Fruit fly (Drosophila melanogaster) whole organism, pupa: ENCODE data around the gene hec.

Experiments
- CG10348 ChIP-seq: fragments of 200-800 bp; sonication (Bioruptor generic); IDR thresholded peaks from 2 replicates; pipeline ENCODE4 v1.3.6; 2022; ENCODE audit warnings: missing biosample characterization, missing genetic modification characterization
- CG12605 ChIP-seq: fragments of 200-800 bp; sonication (Bioruptor generic); IDR thresholded peaks from 2 replicates; pipeline ENCODE4 v1.3.6; 2022; ENCODE audit warnings: missing biosample characterization, missing genetic modification characterization
- CG13204 ChIP-seq: fragments of 200-800 bp; sonication (Bioruptor generic); optimal IDR thresholded peaks from 2 replicates; lab custom pipeline; 2018; ENCODE audit warnings: missing biosample characterization, mild to moderate bottlenecking, missing genetic modification characterization, moderate library complexity
- CG14655 ChIP-seq: fragments of 200-800 bp; sonication (Bioruptor generic); optimal IDR thresholded peaks from 3 replicates; lab custom pipeline; 2017; ENCODE audit warnings: mild to moderate bottlenecking, missing biosample characterization, missing genetic modification reagents, missing genetic modification characterization
- CG15710 ChIP-seq: fragments of 200-800 bp; sonication (Bioruptor generic); optimal IDR thresholded peaks from 2 replicates; lab custom pipeline; 2018; ENCODE audit warnings: missing biosample characterization, mild to moderate bottlenecking, missing genetic modification characterization, moderate library complexity
- CG17806 ChIP-seq: fragments of 200-800 bp; sonication (Bioruptor generic); optimal IDR thresholded peaks from 2 replicates; lab custom pipeline; 2018; ENCODE audit warnings: missing biosample characterization, mild to moderate bottlenecking, missing genetic modification characterization, moderate library complexity
- CG32121 ChIP-seq: fragments of 200-800 bp; sonication (Bioruptor generic); IDR thresholded peaks from 2 replicates; pipeline ENCODE4 v1.3.6; 2022; ENCODE audit warnings: missing biosample characterization, missing genetic modification characterization
- CG34367 ChIP-seq: fragments of 200-800 bp; sonication (Bioruptor generic); optimal IDR thresholded peaks from 2 replicates; lab custom pipeline; 2018; ENCODE audit warnings: missing biosample characterization, mild to moderate bottlenecking, missing genetic modification characterization
- CG4496 ChIP-seq: fragments of 200-800 bp; sonication (Bioruptor generic); IDR thresholded peaks from 3 replicates; pipeline ENCODE4 v1.3.6; 2022; ENCODE audit warnings: missing biosample characterization, missing genetic modification characterization
- CG8159 ChIP-seq: fragments of 200-800 bp; sonication (Bioruptor generic); optimal IDR thresholded peaks from 3 replicates; lab custom pipeline; 2018; ENCODE audit warnings: missing biosample characterization, mild to moderate bottlenecking, missing genetic modification characterization, moderate library complexity
- CG8301 ChIP-seq: fragments of 200-800 bp; sonication (Bioruptor generic); optimal IDR thresholded peaks from 2 replicates; lab custom pipeline; 2018; ENCODE audit warnings: missing biosample characterization, mild to moderate bottlenecking, missing genetic modification characterization
- CG9948 ChIP-seq: fragments of 200-800 bp; sonication (Bioruptor generic); optimal IDR thresholded peaks from 2 replicates; lab custom pipeline; 2018; ENCODE audit warnings: missing biosample characterization, mild to moderate bottlenecking, missing genetic modification characterization, moderate library complexity
- D1 ChIP-seq: fragments of 200-800 bp; sonication (Bioruptor generic); optimal IDR thresholded peaks from 2 replicates; lab custom pipeline; 2018; ENCODE audit warnings: missing biosample characterization, mild to moderate bottlenecking, missing genetic modification characterization, moderate library complexity
- EcR ChIP-seq: fragments of 200-800 bp; sonication (Bioruptor generic); optimal IDR thresholded peaks from 3 replicates; lab custom pipeline; 2019; ENCODE audit warnings: missing biosample characterization, missing genetic modification characterization, mild to moderate bottlenecking, moderate library complexity, missing genetic modification reagents
- Ets98B ChIP-seq: fragments of 200-800 bp; sonication (Bioruptor generic); IDR thresholded peaks from 2 replicates; pipeline ENCODE4 v1.3.6; 2022; ENCODE audit warnings: missing biosample characterization, missing genetic modification characterization
- Pif1A ChIP-seq: fragments of 200-800 bp; sonication (Bioruptor generic); optimal IDR thresholded peaks from 3 replicates; lab custom pipeline; 2016; ENCODE audit warnings: missing biosample characterization, missing genetic modification characterization
- Pif1B ChIP-seq: fragments of 200-800 bp; sonication (Bioruptor generic); optimal IDR thresholded peaks from 3 replicates; lab custom pipeline; 2016; ENCODE audit warnings: missing biosample characterization, missing genetic modification characterization
- Snoo ChIP-seq: fragments of 200-800 bp; sonication (Bioruptor generic); optimal IDR thresholded peaks from 3 replicates; lab custom pipeline; 2017; ENCODE audit warnings: missing biosample characterization, mild to moderate bottlenecking, missing genetic modification characterization, inconsistent platforms
- fd96Ca ChIP-seq: fragments of 200-800 bp; sonication (Bioruptor generic); IDR thresholded peaks from 3 replicates; pipeline ENCODE4 v1.3.6; 2022; ENCODE audit warnings: missing biosample characterization, missing genetic modification characterization
- gl ChIP-seq: fragments of 200-800 bp; sonication (Bioruptor generic); optimal IDR thresholded peaks from 2 replicates; lab custom pipeline; 2018; ENCODE audit warnings: missing biosample characterization, mild to moderate bottlenecking, missing genetic modification characterization
- rn ChIP-seq: fragments of 200-800 bp; sonication (Bioruptor generic); IDR thresholded peaks from 2 replicates; pipeline ENCODE4 v1.3.6; 2022; ENCODE audit warnings: missing biosample characterization, missing genetic modification characterization

The hec gene

DNA sequence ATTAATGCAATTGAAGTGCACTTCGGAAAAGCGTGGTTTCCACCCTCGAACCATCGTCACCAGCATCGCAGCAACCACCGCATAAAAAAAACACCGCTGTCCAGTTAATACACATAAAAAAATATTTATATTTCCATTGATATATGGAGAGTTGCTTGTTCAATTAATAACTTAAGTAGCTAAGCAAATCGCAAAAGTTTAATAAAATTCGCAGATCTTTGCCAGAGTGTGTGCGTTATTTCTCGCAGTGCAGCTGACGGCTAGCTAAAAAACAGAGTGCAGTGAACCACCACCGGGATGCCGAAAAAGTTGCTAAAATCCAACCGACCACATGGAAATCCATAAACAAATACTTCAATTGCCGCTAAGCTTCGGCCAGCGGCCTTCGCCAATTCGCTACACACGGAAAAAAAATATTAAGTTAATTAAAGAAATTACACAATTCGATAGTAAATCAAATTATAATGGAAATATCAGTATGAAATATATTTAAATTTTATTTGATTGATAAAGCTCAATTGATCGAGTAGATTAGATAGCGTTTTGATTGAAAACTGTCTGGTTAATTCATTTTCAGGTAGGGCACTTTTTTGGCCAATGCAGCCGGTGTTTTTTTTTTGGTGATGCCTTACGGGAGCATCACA lies 33.9 kb downstream of the hec start:
- no peak for TF ChIP-seq Pif1A (GFP tag; lab: Kevin White, UChicago)
- TF ChIP-seq Snoo (tag; lab: Kevin White, UChicago) = peak; percentile 39
- peak; percentile 1 for TF ChIP-seq CG8159
- no peak for TF ChIP-seq rn (GFP tag; lab: Robert Waterston, UW)

DNA sequence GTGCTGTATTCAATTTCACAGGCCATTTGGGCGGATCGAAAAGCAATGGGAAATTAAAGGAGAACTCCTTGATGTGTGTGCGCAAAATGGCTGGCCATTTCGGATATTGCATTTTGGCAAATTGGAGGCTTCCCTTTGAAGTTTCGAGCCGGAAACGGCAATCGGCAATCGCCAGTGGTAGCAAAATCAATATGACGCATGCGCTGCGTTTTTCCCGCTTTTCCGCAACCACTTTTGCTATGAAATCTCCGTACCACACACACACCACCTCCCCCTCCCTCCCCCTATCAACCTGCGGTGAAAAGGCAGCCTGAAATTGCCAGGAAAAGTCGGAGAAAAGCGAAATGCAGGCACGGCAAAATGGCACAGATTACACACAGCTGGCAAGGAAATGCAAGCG lies 34.9 kb downstream of the hec start:
- TF ChIP-seq Pif1B (GFP tag; lab: Kevin White, UChicago) (no peak), CG9948 (no peak), EcR (GFP tag; lab: Kevin White, UChicago) (no peak), Ets98B (GFP tag; lab: Robert Waterston, UW) (no peak)

DNA sequence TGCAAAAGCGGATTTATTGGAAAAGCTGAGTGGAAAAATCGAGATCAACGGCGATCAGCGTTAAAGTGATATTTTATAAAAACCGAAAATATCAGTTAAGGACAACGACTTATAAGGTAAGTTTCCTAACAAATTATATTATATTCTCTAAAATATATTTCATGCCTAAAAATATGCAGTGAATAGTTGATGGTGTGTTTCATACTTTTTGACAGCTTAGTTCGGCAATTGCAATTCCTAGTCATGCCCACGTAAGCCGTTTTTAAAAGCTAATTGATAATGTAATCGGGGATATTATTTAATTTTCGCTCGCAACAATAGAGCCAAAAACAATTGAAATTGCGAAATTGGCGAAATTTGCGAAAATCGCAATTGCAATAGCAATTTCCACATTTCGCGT lies 37.7 kb downstream of the hec start:
- no peak for TF ChIP-seq CG8159
- TF ChIP-seq CG4496 (GFP tag; lab: Robert Waterston, UW) = no peak
- TF ChIP-seq fd96Ca = no peak
- TF ChIP-seq CG13204 (GFP tag; lab: Kevin White, UChicago) = no peak
- no peak for TF ChIP-seq CG32121 (GFP tag; lab: Robert Waterston, UW)
- TF ChIP-seq Pif1A (GFP tag; lab: Kevin White, UChicago) = no peak
- no peak for TF ChIP-seq D1 (tag; lab: Kevin White, UChicago)
- TF ChIP-seq CG17806 (tag; lab: Kevin White, UChicago) = no peak
- no peak for TF ChIP-seq EcR (GFP tag; lab: Kevin White, UChicago)
- TF ChIP-seq CG14655 (GFP tag; lab: Kevin White, UChicago) = no peak
- TF ChIP-seq CG10348 (GFP tag; lab: Robert Waterston, UW) = no peak
- no peak for TF ChIP-seq gl (tag; lab: Kevin White, UChicago)
- TF ChIP-seq Snoo (tag; lab: Kevin White, UChicago) = no peak
- TF ChIP-seq CG34367 = no peak
- no peak for TF ChIP-seq CG8301
- no peak for TF ChIP-seq CG12605 (GFP tag; lab: Robert Waterston, UW)
- no peak for TF ChIP-seq rn (GFP tag; lab: Robert Waterston, UW)

DNA sequence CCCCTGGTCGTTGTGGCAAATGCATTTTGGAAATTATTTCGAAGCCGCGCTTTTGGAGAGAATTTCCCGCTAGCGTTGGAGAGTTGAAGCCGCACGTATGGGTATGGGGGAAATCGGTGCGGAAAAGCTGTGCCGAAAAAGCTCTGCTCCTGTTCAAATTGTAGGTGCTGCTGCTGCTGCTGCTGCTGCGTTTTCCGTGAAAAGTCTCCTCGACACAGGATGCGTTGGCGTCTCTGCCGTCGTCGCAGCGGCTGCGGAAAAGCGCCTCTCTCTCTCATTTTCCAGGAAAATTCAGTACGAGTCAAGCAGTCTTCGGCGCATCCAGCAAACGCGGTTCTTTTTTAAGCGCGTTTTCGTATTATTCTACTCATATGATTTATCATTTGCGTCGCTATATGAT lies 40.1 kb downstream of the hec start, which contains the start of gene fne:
fne (plus strand) TSS at position 301 of the 400 bp plus-strand sequence.
- TF ChIP-seq Pif1A (GFP tag; lab: Kevin White, UChicago) (no peak), CG32121 (GFP tag; lab: Robert Waterston, UW) (no peak), Pif1B (GFP tag; lab: Kevin White, UChicago) (no peak), CG4496 (GFP tag; lab: Robert Waterston, UW) (no peak), CG8159 (no peak), CG15710 (tag; lab: Kevin White, UChicago) (no peak), gl (tag; lab: Kevin White, UChicago) (no peak), CG10348 (GFP tag; lab: Robert Waterston, UW) (no peak)
- TF ChIP-seq, all 21 proteins: peak for 0

DNA sequence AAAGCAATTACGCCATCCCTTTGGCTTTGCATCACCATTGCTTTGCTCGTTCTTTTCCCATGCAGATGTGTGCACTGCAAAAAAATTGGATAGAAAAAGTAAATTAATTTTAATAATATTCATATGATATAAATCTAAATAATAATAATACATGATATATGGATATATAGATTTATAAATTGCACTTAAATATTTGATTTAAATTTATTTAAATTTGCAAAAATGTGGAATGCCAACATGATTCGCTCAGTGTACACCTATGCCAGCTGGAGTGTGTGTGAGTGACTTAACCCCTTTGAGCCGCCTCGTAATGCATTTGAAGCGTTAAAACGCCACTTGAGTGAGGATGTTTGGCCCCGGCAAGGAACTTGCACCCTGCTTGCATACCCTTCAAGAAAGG lies 43.5 kb downstream of the hec start:
- TF ChIP-seq CG12605 (GFP tag; lab: Robert Waterston, UW) (no peak), Pif1A (GFP tag; lab: Kevin White, UChicago) (no peak), CG4496 (GFP tag; lab: Robert Waterston, UW) (0 out of 3 replicates have a peak, but pooled peaks have one; percentile 16), CG9948 (no peak), CG8301 (no peak), EcR (GFP tag; lab: Kevin White, UChicago) (no peak), CG15710 (tag; lab: Kevin White, UChicago) (peak; percentile 37), CG32121 (GFP tag; lab: Robert Waterston, UW) (no peak), CG10348 (GFP tag; lab: Robert Waterston, UW) (no peak), CG13204 (GFP tag; lab: Kevin White, UChicago) (no peak), Pif1B (GFP tag; lab: Kevin White, UChicago) (no peak), fd96Ca (no peak), D1 (tag; lab: Kevin White, UChicago) (no peak), gl (tag; lab: Kevin White, UChicago) (no peak), CG14655 (GFP tag; lab: Kevin White, UChicago) (peak; percentile 26), CG8159 (peak; percentile 61), rn (GFP tag; lab: Robert Waterston, UW) (no peak), Ets98B (GFP tag; lab: Robert Waterston, UW) (no peak), Snoo (tag; lab: Kevin White, UChicago) (no peak), CG34367 (no peak), CG17806 (tag; lab: Kevin White, UChicago) (peak; percentile 37)

DNA sequence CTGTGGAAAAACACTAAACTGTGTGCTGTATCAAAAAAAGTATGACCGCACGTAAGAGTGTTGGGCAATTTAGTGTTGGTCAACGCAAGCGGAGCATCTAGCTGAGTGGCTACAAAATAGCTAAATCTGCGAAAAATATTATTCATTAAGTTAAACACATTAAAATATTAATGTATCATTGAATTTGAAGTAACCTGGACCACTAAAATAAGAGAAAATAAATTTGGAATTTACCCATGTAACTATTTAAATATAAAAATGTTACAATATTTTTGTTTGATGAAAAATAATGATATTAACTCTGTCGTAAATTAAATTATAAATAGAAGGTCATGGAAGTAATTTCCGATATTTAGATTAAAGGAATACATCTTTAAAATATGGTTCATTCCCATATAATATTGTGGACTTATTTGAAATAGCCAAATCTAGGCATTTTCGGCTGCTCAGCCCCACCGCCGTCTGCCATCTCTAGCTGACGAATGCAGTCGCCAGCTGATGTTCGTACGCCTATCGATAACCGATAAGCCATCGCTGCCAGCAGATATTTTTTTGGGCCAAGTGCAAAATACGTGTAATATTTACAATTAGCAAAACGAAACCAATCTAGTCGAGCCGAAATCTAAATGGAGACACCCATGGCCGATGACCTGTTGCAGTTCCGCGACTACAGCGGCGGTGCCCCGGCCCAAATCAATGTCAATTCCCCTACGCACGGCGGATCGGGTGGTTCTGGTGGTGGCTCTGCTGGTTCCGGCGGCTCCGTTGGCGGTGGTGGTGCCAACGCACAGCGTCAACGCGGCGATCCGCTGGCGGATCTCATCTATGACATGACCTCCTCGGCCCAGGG lies 47.5 kb downstream of the hec start, which contains the start of the genes Brms1 and CG4645:
Brms1 (minus strand) TSS at position 46 of the 850 bp plus-strand sequence.
CG4645 (plus strand) TSS at position 377 of the 850 bp plus-strand sequence.
- TF ChIP-seq EcR (GFP tag; lab: Kevin White, UChicago) (no peak), CG12605 (GFP tag; lab: Robert Waterston, UW) (no peak), CG32121 (GFP tag; lab: Robert Waterston, UW) (no peak), fd96Ca (no peak; the same call in 2 of the 3 replicates), gl (tag; lab: Kevin White, UChicago) (no peak), CG8301 (peak; percentile 13), CG14655 (GFP tag; lab: Kevin White, UChicago) (peak; percentile 49), rn (GFP tag; lab: Robert Waterston, UW) (no peak), CG34367 (no peak), CG15710 (tag; lab: Kevin White, UChicago) (peak; percentile 46), CG9948 (peak; percentile 11), CG17806 (tag; lab: Kevin White, UChicago) (no peak), Pif1A (GFP tag; lab: Kevin White, UChicago) (no peak), Ets98B (GFP tag; lab: Robert Waterston, UW) (no peak), CG10348 (GFP tag; lab: Robert Waterston, UW) (no peak), Snoo (tag; lab: Kevin White, UChicago) (no peak), Pif1B (GFP tag; lab: Kevin White, UChicago) (peak; percentile 11), CG13204 (GFP tag; lab: Kevin White, UChicago) (no peak), D1 (tag; lab: Kevin White, UChicago) (no peak), CG8159 (peak; percentile 45), CG4496 (GFP tag; lab: Robert Waterston, UW) (no peak; the same call in 2 of the 3 replicates)
